Fruit fly (Drosophila melanogaster): ENCODE data around the gene Tengl2.

Tengl2 gene

dm6 chr2L:2189100-2189499 is 50.1 kb downstream of the Tengl2 start (continued):
- TF ChIP-seq chm (GFP tag; IDR thresholded peaks at IDR 0.05) = peak; percentile 83; the same call in 1 of the 2 replicates
- TF ChIP-seq CG12744 (GFP tag; optimal IDR thresholded peaks at IDR 0.05) = no peak
- no peak for TF ChIP-seq Dbx (GFP tag; IDR thresholded peaks at IDR 0.05)
- peak; percentile 47; the same call in 1 of the 2 replicates for TF ChIP-seq CG1024 (GFP tag; IDR thresholded peaks at IDR 0.05)
- TF ChIP-seq CG7987 (GFP tag; optimal IDR thresholded peaks at IDR 0.05) = no peak
- peak; percentile 79 for TF ChIP-seq phol (tag; optimal IDR thresholded peaks at IDR 0.05)
- TF ChIP-seq gfzf (GFP tag; optimal IDR thresholded peaks at IDR 0.05) = no peak
- peak; percentile 62 for TF ChIP-seq ATbp (GFP tag; optimal IDR thresholded peaks at IDR 0.05)
- TF ChIP-seq HmgZ (tag; optimal IDR thresholded peaks at IDR 0.05) = no peak
- TF ChIP-seq fd64A (GFP tag; optimal IDR thresholded peaks at IDR 0.05) = peak; percentile 64
- TF ChIP-seq E2f1 (GFP tag; IDR thresholded peaks at IDR 0.05) = peak; percentile 46; the same call in 1 of the 2 replicates
- TF ChIP-seq Fer3 (tag; optimal IDR thresholded peaks at IDR 0.05) = no peak
- TF ChIP-seq Sin3A (optimal IDR thresholded peaks at IDR 0.05) = no peak
- TF ChIP-seq bigmax (GFP tag; optimal IDR thresholded peaks at IDR 0.05) = no peak
- no peak for TF ChIP-seq Deaf1 (tag; optimal IDR thresholded peaks at IDR 0.05)
- no peak for TF ChIP-seq Kr (GFP tag; optimal IDR thresholded peaks at IDR 0.05)
- peak; percentile 37; the same call in 1 of the 2 replicates for TF ChIP-seq CG10366 (GFP tag; IDR thresholded peaks at IDR 0.05)
- TF ChIP-seq CG14050 (GFP tag; IDR thresholded peaks at IDR 0.05) = peak; percentile 21; the same call in 1 of the 3 replicates
- no peak for TF ChIP-seq Oaz (GFP tag; IDR thresholded peaks at IDR 0.05)
- TF ChIP-seq CG12219 (GFP tag; optimal IDR thresholded peaks at IDR 0.05) = peak; percentile 44
- peak; percentile 69 for TF ChIP-seq CG1602 (GFP tag; optimal IDR thresholded peaks at IDR 0.05)
- TF ChIP-seq Usf (GFP tag; optimal IDR thresholded peaks at IDR 0.05) = peak; percentile 41
- TF ChIP-seq gt (GFP tag; IDR thresholded peaks at IDR 0.05) = peak; percentile 57; the same call in 1 of the 2 replicates
- no peak for TF ChIP-seq ham (GFP tag; IDR thresholded peaks at IDR 0.05)
- peak; percentile 65 for TF ChIP-seq CG10431 (GFP tag; optimal IDR thresholded peaks at IDR 0.05)
- peak; percentile 18 for TF ChIP-seq CG12155 (GFP tag; optimal IDR thresholded peaks at IDR 0.05)
- TF ChIP-seq dan (GFP tag; IDR thresholded peaks at IDR 0.05) = peak; percentile 25; the same call in 1 of the 2 replicates
- peak; percentile 70 for TF ChIP-seq sens-2 (GFP tag; IDR thresholded peaks at IDR 0.05)
- no peak for TF ChIP-seq psq (GFP tag; optimal IDR thresholded peaks at IDR 0.05)
- no peak for TF ChIP-seq wor (GFP tag; IDR thresholded peaks at IDR 0.05)
- peak; percentile 14 for TF ChIP-seq Asciz (GFP tag; optimal IDR thresholded peaks at IDR 0.05)
- peak; percentile 66 for TF ChIP-seq CG9609 (GFP tag; optimal IDR thresholded peaks at IDR 0.05)
- no peak for TF ChIP-seq fd102C (GFP tag; optimal IDR thresholded peaks at IDR 0.05)
- TF ChIP-seq jing (GFP tag; optimal IDR thresholded peaks at IDR 0.05) = peak; percentile 40
- TF ChIP-seq Awh (GFP tag; IDR thresholded peaks at IDR 0.05) = peak; percentile 71; the same call in 1 of the 2 replicates
- TF ChIP-seq jigr1 (GFP tag; IDR thresholded peaks at IDR 0.05) = no peak
- TF ChIP-seq CG18764 (GFP tag; optimal IDR thresholded peaks at IDR 0.05) = peak; percentile 60
- peak; percentile 62 for TF ChIP-seq CG17359 (tag; optimal IDR thresholded peaks at IDR 0.05)
- no peak for TF ChIP-seq CG6272 (GFP tag; IDR thresholded peaks at IDR 0.05)
- no peak for TF ChIP-seq crp (GFP tag; optimal IDR thresholded peaks at IDR 0.05)
- peak; percentile 52 for TF ChIP-seq Sox102F (GFP tag; optimal IDR thresholded peaks at IDR 0.05)
- TF ChIP-seq rib (GFP tag; IDR thresholded peaks at IDR 0.05) = no peak
- TF ChIP-seq CG3838 (GFP tag; optimal IDR thresholded peaks at IDR 0.05) = no peak
- TF ChIP-seq Ravus (GFP tag; IDR thresholded peaks at IDR 0.05) = no peak
- no peak for TF ChIP-seq CG2199 (GFP tag; IDR thresholded peaks at IDR 0.05)
- peak; percentile 7 for TF ChIP-seq CG13624 (GFP tag; optimal IDR thresholded peaks at IDR 0.05)
- no peak for TF ChIP-seq BEAF-32 (GFP tag; optimal IDR thresholded peaks at IDR 0.05)
- no peak for TF ChIP-seq CG4328 (GFP tag; optimal IDR thresholded peaks at IDR 0.05)
- peak; percentile 7 for TF ChIP-seq tx (GFP tag; optimal IDR thresholded peaks at IDR 0.05)
- peak; percentile 72 for TF ChIP-seq croc (GFP tag; conservative IDR thresholded peaks at IDR 0.05)
- peak; percentile 60 for TF ChIP-seq Atf3 (GFP tag; optimal IDR thresholded peaks at IDR 0.05)
- TF ChIP-seq CG12236 (GFP tag; optimal IDR thresholded peaks at IDR 0.05) = peak; percentile 45
